Fruit fly (Drosophila melanogaster) whole organism, wandering third instar larva: ENCODE data around the gene Cks30A.

Experiments used
- Abd-B ChIP-seq: fragments of >200 bp; optimal IDR thresholded peaks from 2 replicates; lab custom pipeline; 2017; ENCODE audit warnings: missing biosample characterization, missing genetic modification characterization
- CG32264 ChIP-seq: fragments of 200-800 bp; sonication (Bioruptor generic); optimal IDR thresholded peaks from 2 replicates; lab custom pipeline; 2016; ENCODE audit warnings: missing biosample characterization, missing genetic modification characterization
- CrebA ChIP-seq: fragments of 200-800 bp; sonication (Bioruptor generic); optimal IDR thresholded peaks from 2 replicates; lab custom pipeline; 2016; ENCODE audit warnings: missing biosample characterization, mild to moderate bottlenecking, missing genetic modification characterization, borderline replicate concordance
- Dfd ChIP-seq: fragments of >200 bp; optimal IDR thresholded peaks from 2 replicates; lab custom pipeline; 2017; ENCODE audit warnings: missing biosample characterization, missing genetic modification characterization
- Dif ChIP-seq: fragments of 200-275, 200-300 bp; sonication (Bioruptor generic); optimal IDR thresholded peaks from 2 replicates; lab custom pipeline; 2018; ENCODE audit warnings: missing biosample characterization, missing genetic modification characterization; ENCODE audit not compliant: partially characterized antibody
- GATAd ChIP-seq: sonication (Bioruptor generic); optimal IDR thresholded peaks from 2 replicates; lab custom pipeline; 2016; ENCODE audit warnings: missing biosample characterization, missing genetic modification characterization
- HLH106 ChIP-seq: fragments of 200-800 bp; optimal IDR thresholded peaks from 3 replicates; lab custom pipeline; 2019; ENCODE audit warnings: missing biosample characterization, mild to moderate bottlenecking, missing genetic modification characterization, moderate library complexity
- Hnf4 ChIP-seq: fragments of 200-800 bp; sonication (Bioruptor generic); optimal IDR thresholded peaks from 2 replicates; lab custom pipeline; 2016; ENCODE audit warnings: missing biosample characterization, mild to moderate bottlenecking, missing genetic modification characterization
- Hr78 ChIP-seq: fragments of >200 bp; optimal IDR thresholded peaks from 2 replicates; lab custom pipeline; 2017; ENCODE audit warnings: missing biosample characterization, missing genetic modification characterization
- Hr83 ChIP-seq: fragments of 200-300 bp; sonication (Bioruptor generic); optimal IDR thresholded peaks from 2 replicates; lab custom pipeline; 2016; ENCODE audit warnings: missing biosample characterization, mild to moderate bottlenecking, missing genetic modification characterization, moderate library complexity; ENCODE audit not compliant: poor library complexity, severe bottlenecking
- Mio ChIP-seq: sonication (Bioruptor generic); optimal IDR thresholded peaks from 2 replicates; lab custom pipeline; 2016; ENCODE audit warnings: missing biosample characterization, missing genetic modification characterization
- Myc ChIP-seq: fragments of >200 bp; optimal IDR thresholded peaks from 2 replicates; lab custom pipeline; 2017
- OdsH ChIP-seq: fragments of 200-800 bp; sonication (Bioruptor generic); optimal IDR thresholded peaks from 2 replicates; lab custom pipeline; 2016; ENCODE audit warnings: missing biosample characterization, mild to moderate bottlenecking, missing genetic modification characterization
- Rel ChIP-seq, 2 experiments: fragments of 200-800 bp; sonication (Bioruptor generic) in 1 of 2; optimal IDR thresholded peaks; 2 replicates in 1 of 2; 3 replicates in 1 of 2; lab custom pipeline; 2016 to 2019; ENCODE audit warnings: mild to moderate bottlenecking in 2 of 2, missing biosample characterization in 2 of 2, missing genetic modification characterization in 2 of 2, moderate library complexity in 1 of 2
- Vsx2 ChIP-seq: fragments of 200-300, 225-300 bp; sonication (Bioruptor generic); optimal IDR thresholded peaks from 2 replicates; lab custom pipeline; 2018; ENCODE audit warnings: missing biosample characterization, missing genetic modification characterization; ENCODE audit not compliant: partially characterized antibody
- br ChIP-seq: fragments of 200-800 bp; sonication (Bioruptor generic); optimal IDR thresholded peaks from 2 replicates; lab custom pipeline; 2016; ENCODE audit warnings: missing biosample characterization, missing genetic modification characterization
- brk ChIP-seq: fragments of 200-800 bp; sonication (Bioruptor generic); optimal IDR thresholded peaks from 2 replicates; lab custom pipeline; 2016; ENCODE audit warnings: missing biosample characterization, mild to moderate bottlenecking, missing genetic modification characterization
- dl ChIP-seq, 2 experiments: fragments of 175-275, 200-275 bp in 1 of 2; fragments of 200-275 bp in 1 of 2; sonication (Bioruptor generic); optimal IDR thresholded peaks; lab custom pipeline; 2018; ENCODE audit warnings: mild to moderate bottlenecking in 2 of 2, missing biosample characterization in 2 of 2, missing genetic modification characterization in 2 of 2, moderate library complexity in 2 of 2; ENCODE audit not compliant: partially characterized antibody in 2 of 2, insufficient read depth in 1 of 2
- dmrt93B ChIP-seq: fragments of 200-800 bp; sonication (Bioruptor generic); optimal IDR thresholded peaks from 2 replicates; lab custom pipeline; 2018; ENCODE audit warnings: missing biosample characterization, mild to moderate bottlenecking, missing genetic modification characterization
- dsf ChIP-seq: sonication (Bioruptor generic); optimal IDR thresholded peaks from 2 replicates; lab custom pipeline; 2016; ENCODE audit warnings: missing biosample characterization, missing genetic modification characterization, borderline replicate concordance
- ey ChIP-seq: fragments of 200-800 bp; sonication (Bioruptor generic); optimal IDR thresholded peaks from 2 replicates; lab custom pipeline; 2016; ENCODE audit warnings: missing biosample characterization, missing genetic modification characterization
- foxo ChIP-seq, 2 experiments: fragments of 200-800 bp; sonication (Bioruptor generic); optimal IDR thresholded peaks; 2 replicates in 1 of 2; 3 replicates in 1 of 2; lab custom pipeline; 2016 to 2017; ENCODE audit warnings: missing biosample characterization in 2 of 2, missing genetic modification characterization in 2 of 2
- fru ChIP-seq: fragments of 200-800 bp; sonication (Bioruptor generic); optimal IDR thresholded peaks from 3 replicates; lab custom pipeline; 2016; ENCODE audit warnings: missing biosample characterization, mild to moderate bottlenecking, missing genetic modification characterization
- h ChIP-seq: fragments of 200-800 bp; sonication (Bioruptor generic); optimal IDR thresholded peaks from 3 replicates; lab custom pipeline; 2016; ENCODE audit warnings: missing biosample characterization, mild to moderate bottlenecking, missing genetic modification characterization
- jim ChIP-seq: fragments of 175-275, 200-325 bp; sonication (Bioruptor generic); optimal IDR thresholded peaks from 2 replicates; lab custom pipeline; 2016; ENCODE audit warnings: missing biosample characterization, mild to moderate bottlenecking, missing genetic modification characterization
- lola ChIP-seq: fragments of >200 bp; optimal IDR thresholded peaks from 2 replicates; lab custom pipeline; 2017; ENCODE audit warnings: missing biosample characterization, missing genetic modification characterization
- pan ChIP-seq: fragments of >200 bp; optimal IDR thresholded peaks from 2 replicates; lab custom pipeline; 2017
- sage ChIP-seq: fragments of 200-800 bp; sonication (Bioruptor generic); optimal IDR thresholded peaks from 2 replicates; lab custom pipeline; 2016; ENCODE audit warnings: missing biosample characterization, mild to moderate bottlenecking, missing genetic modification characterization
- sv ChIP-seq: fragments of 200-800 bp; sonication (Bioruptor generic); optimal IDR thresholded peaks from 3 replicates; lab custom pipeline; 2016; ENCODE audit warnings: missing biosample characterization, missing genetic modification characterization
- tai ChIP-seq: sonication (Bioruptor generic); optimal IDR thresholded peaks from 2 replicates; lab custom pipeline; 2016; ENCODE audit warnings: missing biosample characterization, missing genetic modification characterization
- woc ChIP-seq: sonication (Bioruptor generic); optimal IDR thresholded peaks from 2 replicates; lab custom pipeline; 2016; ENCODE audit warnings: missing biosample characterization, mild to moderate bottlenecking, missing genetic modification characterization

Gene Cks30A

dm6 chr2L:9330628-9331027, at the start of gene Cks30A:
TSS of gene Cks30A (plus strand) at chr2L:9330763.
- no peak for TF ChIP-seq dl (GFP tag; optimal IDR thresholded peaks at IDR 0.05; lab: Kevin White, UChicago; ENCODE audit: insufficient read depth in 1 of 2, partially characterized antibody in 2 of 2)
- TF ChIP-seq, all 38 proteins: peak for 0

- TF ChIP-seq Hnf4 (GFP tag; lab: Kevin White, UChicago), result no peak
- no peak for TF ChIP-seq Dfd
- TF ChIP-seq ey (GFP tag; lab: Kevin White, UChicago), result no peak
- no peak for TF ChIP-seq Myc (lab: Kevin White, UChicago)
- TF ChIP-seq lola (GFP tag; lab: Kevin White, UChicago), result no peak
- TF ChIP-seq sv (GFP tag; lab: Kevin White, UChicago), result no peak
- no peak for TF ChIP-seq jim
- TF ChIP-seq Mio (GFP tag; lab: Kevin White, UChicago), result no peak
- no peak for TF ChIP-seq fru (GFP tag; lab: Kevin White, UChicago)
- TF ChIP-seq HLH106, result no peak
- no peak for TF ChIP-seq GATAd
- no peak for TF ChIP-seq CG32264 (GFP tag; lab: Kevin White, UChicago)
- TF ChIP-seq foxo (GFP tag; optimal IDR thresholded peaks at IDR 0.05; lab: Kevin White, UChicago), result no peak
- TF ChIP-seq pan (lab: Kevin White, UChicago), result no peak
- TF ChIP-seq tai (GFP tag; lab: Kevin White, UChicago), result no peak
- TF ChIP-seq OdsH (GFP tag; lab: Kevin White, UChicago), result no peak
- TF ChIP-seq br, result no peak
- TF ChIP-seq Dif, result no peak
- no peak for TF ChIP-seq sage (GFP tag; lab: Kevin White, UChicago)
- no peak for TF ChIP-seq dmrt93B (GFP tag; lab: Kevin White, UChicago)
- TF ChIP-seq, all 38 proteins: peak for 0
Observed at dm6 chr2L:9321022-9321421, 9.5 kb upstream of the Cks30A start.

- TF ChIP-seq Abd-B (no peak), Hr83 (GFP tag; lab: Kevin White, UChicago) (no peak), CrebA (GFP tag; lab: Kevin White, UChicago) (no peak), br (no peak), Hnf4 (GFP tag; lab: Kevin White, UChicago) (no peak), foxo (GFP tag; optimal IDR thresholded peaks at IDR 0.05; lab: Kevin White, UChicago) (no peak), brk (no peak)
Observed at dm6 chr2L:9327444-9327843, 3.1 kb upstream of the Cks30A start, which contains the start of gene CG17005. TSS of gene CG17005 (plus strand) at chr2L:9327744.

dm6 chr2L:9333300-9333876, 2.8 kb downstream of the Cks30A start, which contains the start of gene Eaat1:
TSS of gene Eaat1 (plus strand) at chr2L:9333567.
- no peak for TF ChIP-seq h (GFP tag; lab: Kevin White, UChicago)
- no peak for TF ChIP-seq Rel (GFP tag; optimal IDR thresholded peaks at IDR 0.05; lab: Kevin White, UChicago)
- peak; percentile 22 for TF ChIP-seq Rel (tag; optimal IDR thresholded peaks at IDR 0.05; lab: Kevin White, UChicago)
- TF ChIP-seq Vsx2 (GFP tag; lab: Kevin White, UChicago), result no peak
- TF ChIP-seq ey (GFP tag; lab: Kevin White, UChicago), result no peak
- TF ChIP-seq fru (GFP tag; lab: Kevin White, UChicago), result no peak
- TF ChIP-seq woc (GFP tag; lab: Kevin White, UChicago), result no peak
- TF ChIP-seq, all 38 proteins: peak for 1

- TF ChIP-seq Rel (GFP tag; optimal IDR thresholded peaks at IDR 0.05; lab: Kevin White, UChicago) (no peak), Rel (tag; optimal IDR thresholded peaks at IDR 0.05; lab: Kevin White, UChicago) (peak; percentile 97), Hnf4 (GFP tag; lab: Kevin White, UChicago) (peak; percentile 34), dsf (no peak), OdsH (GFP tag; lab: Kevin White, UChicago) (no peak), Hr78 (no peak)
Observed at dm6 chr2L:9338852-9339251, 8.3 kb downstream of the Cks30A start.
